Worm (Caenorhabditis elegans): ENCODE data around the gene C04C3.14.

- no peak for TF ChIP-seq egl-27 (tag; optimal IDR thresholded peaks at IDR 0.05)
- TF ChIP-seq swsn-7 (tag; optimal IDR thresholded peaks at IDR 0.05) = no peak
- no peak for TF ChIP-seq elt-3 (tag; optimal IDR thresholded peaks at IDR 0.05)
- no peak for TF ChIP-seq unc-130 (tag; optimal IDR thresholded peaks at IDR 0.05)
- no peak for TF ChIP-seq nhr-77 (tag; optimal IDR thresholded peaks at IDR 0.05)
- TF ChIP-seq blmp-1 (tag; optimal IDR thresholded peaks at IDR 0.05) = no peak
These were observed 5.3 kb downstream of the C04C3.14 start for ce11 chrIV:3400941-3401340.
